Fruit fly (Drosophila melanogaster) S2 (cell line): Measurements from ENCODE around the gene CG6678.

Experiments used
- CG8478 ChIP-seq: fragments of >200 bp; optimal IDR thresholded peaks from 2 replicates; lab custom pipeline; 2018
- CTCF ChIP-seq, 2 experiments: fragments of >200 bp; optimal IDR thresholded peaks; 2 replicates each; lab custom pipeline; 2018

DNA sequence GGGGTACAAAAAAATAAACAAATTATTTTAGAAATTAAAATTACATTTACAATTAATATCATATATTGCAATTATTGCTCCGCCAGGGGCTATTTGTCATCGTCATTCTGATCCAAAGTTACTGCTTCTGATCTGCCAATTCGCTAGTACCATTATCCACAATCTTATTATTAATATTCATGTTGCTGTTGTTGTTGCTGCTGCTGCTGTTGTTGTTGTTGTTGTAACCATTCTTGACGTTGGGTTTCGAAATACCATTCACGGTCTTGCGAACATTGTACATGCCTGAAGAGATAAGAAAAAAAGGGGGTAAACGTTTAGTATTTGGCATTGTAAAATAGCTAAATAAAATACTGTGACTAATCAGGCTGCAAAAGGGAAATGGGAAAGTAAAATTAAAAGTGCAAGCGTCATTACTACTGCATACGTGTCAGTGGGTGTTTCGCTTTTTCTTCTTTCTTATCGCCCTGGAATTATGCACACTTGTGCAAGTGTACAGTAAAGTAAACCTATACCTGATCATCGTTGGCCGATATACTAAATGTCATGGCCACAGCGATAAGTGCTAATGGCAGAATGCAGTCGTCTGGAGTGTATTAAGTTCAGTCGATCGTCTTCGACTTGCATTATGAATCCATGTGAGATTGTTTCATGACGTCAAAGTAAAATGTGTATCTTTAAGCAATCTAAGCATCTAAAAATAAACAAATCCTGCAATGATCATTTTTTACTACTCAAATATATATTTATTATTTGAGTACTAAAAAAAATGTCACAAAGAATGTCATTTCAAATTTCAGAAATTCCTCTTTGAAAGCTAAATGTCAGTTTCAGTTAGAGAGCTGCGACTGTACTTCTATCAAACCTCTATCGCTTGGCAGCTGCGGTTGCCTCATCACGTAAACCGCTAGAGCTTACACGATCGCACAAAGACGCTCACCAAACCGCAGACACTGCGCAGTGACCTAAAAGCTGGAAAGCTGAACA lies 34.9 kb upstream of the CG6678 start:
- TF ChIP-seq CG8478 (lab: Kevin White, UChicago) (no peak), CTCF (optimal IDR thresholded peaks at IDR 0.05; lab: Kevin White, UChicago) (no peak)
